Worm (Caenorhabditis elegans) whole organism, L1 larva: ENCODE data around the gene gst-13.

Experiments used
- dpl-1 ChIP-seq, 3 experiments: fragments of 150-350 bp in 2 of 3; sonication (generic microtip) in 1 of 3; optimal IDR thresholded peaks; 2 replicates each; lab custom pipeline; 2014 to 2017; ENCODE audit warnings: missing biosample characterization in 3 of 3, missing genetic modification characterization in 3 of 3, missing genetic modification reagents in 3 of 3
- egl-27 ChIP-seq, 2 experiments: fragments of 150-350 bp in 1 of 2; sonication (generic microtip); optimal IDR thresholded peaks; 3 replicates each; lab custom pipeline; 2017 to 2018; ENCODE audit warnings: missing biosample characterization in 2 of 2, missing genetic modification characterization in 2 of 2, missing genetic modification reagents in 2 of 2
- swsn-7 ChIP-seq: sonication (generic microtip); optimal IDR thresholded peaks from 2 replicates; lab custom pipeline; 2016; ENCODE audit warnings: missing genetic modification characterization, missing compliant biosample characterization
- tlp-1 ChIP-seq: fragments of 150-350 bp; optimal IDR thresholded peaks from 2 replicates; lab custom pipeline; 2014; ENCODE audit warnings: missing biosample characterization, missing genetic modification characterization

ce11 chrII:9232493-9232892 is 1.2 kb downstream of the gst-13 start:
- TF ChIP-seq dpl-1 (GFP tag; optimal IDR thresholded peaks at IDR 0.05; lab: Kevin White, UChicago), result no peak
- TF ChIP-seq tlp-1, result no peak
- TF ChIP-seq egl-27 (tag; optimal IDR thresholded peaks at IDR 0.05; lab: Kevin White, UChicago), result no peak
- TF ChIP-seq swsn-7 (tag; lab: Kevin White, UChicago), result no peak
